Fruit fly (Drosophila melanogaster) whole organism, embryonic: Measurements from ENCODE around the gene CG31525.

Source experiments
- Antp ChIP-seq: fragments of 200-800 bp; sonication (Bioruptor generic); optimal IDR thresholded peaks from 3 replicates; lab custom pipeline; 2016; ENCODE audit warnings: missing biosample characterization, missing genetic modification characterization
- Atf-2 ChIP-seq: fragments of 200-800 bp; sonication (Bioruptor generic); optimal IDR thresholded peaks from 2 replicates; lab custom pipeline; 2016; ENCODE audit warnings: missing biosample characterization, missing genetic modification characterization
- Atf3 ChIP-seq: fragments of 200-800 bp; sonication (Bioruptor generic); optimal IDR thresholded peaks from 3 replicates; lab custom pipeline; 2016; ENCODE audit warnings: missing biosample characterization, missing genetic modification characterization
- Blimp-1 ChIP-seq: fragments of 200-800 bp; sonication (Bioruptor generic); optimal IDR thresholded peaks from 3 replicates; lab custom pipeline; 2018; ENCODE audit warnings: missing biosample characterization, missing genetic modification characterization, mild to moderate bottlenecking, moderate library complexity, missing genetic modification reagents
- CG10565 ChIP-seq: fragments of 200-800 bp; sonication (Bioruptor generic); optimal IDR thresholded peaks from 3 replicates; lab custom pipeline; 2016; ENCODE audit warnings: missing biosample characterization, mild to moderate bottlenecking, missing genetic modification characterization
- CG17186 ChIP-seq: fragments of 200-800 bp; sonication (Bioruptor generic); optimal IDR thresholded peaks from 3 replicates; lab custom pipeline; 2017; ENCODE audit warnings: missing biosample characterization, missing genetic modification reagents, missing genetic modification characterization
- CG18476 ChIP-seq: fragments of 200-800 bp; sonication (Bioruptor generic); optimal IDR thresholded peaks from 2 replicates; lab custom pipeline; 2016; ENCODE audit warnings: missing biosample characterization, mild to moderate bottlenecking, missing genetic modification characterization
- CG2875 ChIP-seq: fragments of 200-800 bp; sonication (Bioruptor generic); optimal IDR thresholded peaks from 2 replicates; lab custom pipeline; 2017; ENCODE audit warnings: missing biosample characterization, mild to moderate bottlenecking, missing genetic modification characterization, missing genetic modification reagents
- CG30403 ChIP-seq: fragments of 200-800 bp; sonication (Bioruptor generic); optimal IDR thresholded peaks from 3 replicates; lab custom pipeline; 2016; ENCODE audit warnings: missing biosample characterization, missing genetic modification characterization
- CG32772 ChIP-seq: fragments of 200-800 bp; sonication (Bioruptor generic); IDR thresholded peaks from 2 replicates; pipeline ENCODE4 v1.3.6; 2022; ENCODE audit warnings: missing biosample characterization, missing genetic modification characterization
- CG4820 ChIP-seq: fragments of 200-800 bp; sonication (Bioruptor generic); optimal IDR thresholded peaks from 3 replicates; lab custom pipeline; 2016; ENCODE audit warnings: missing biosample characterization, missing genetic modification characterization
- Chrac-16 ChIP-seq: fragments of 200-800 bp; sonication (Bioruptor generic); optimal IDR thresholded peaks from 3 replicates; lab custom pipeline; 2016; ENCODE audit warnings: missing biosample characterization, missing genetic modification characterization
- Deaf1 ChIP-seq: fragments of 200-800 bp; optimal IDR thresholded peaks from 3 replicates; lab custom pipeline; 2019; ENCODE audit warnings: missing biosample characterization, mild to moderate bottlenecking, missing genetic modification characterization, moderate library complexity
- Eip74EF ChIP-seq, 2 experiments: fragments of 200-800 bp in 1 of 2; fragments of >200 bp in 1 of 2; sonication (Bioruptor generic) in 1 of 2; optimal IDR thresholded peaks; 2 replicates each; lab custom pipeline; 2017 to 2019; ENCODE audit warnings: missing biosample characterization in 2 of 2, missing genetic modification characterization in 2 of 2, mild to moderate bottlenecking in 1 of 2, moderate library complexity in 1 of 2
- Ets65A ChIP-seq: fragments of 200-800 bp; sonication (Bioruptor generic); peaks from one replicate; lab custom pipeline; 2016; ENCODE audit warnings: missing biosample characterization, missing genetic modification characterization
- Hr39 ChIP-seq: fragments of >200 bp; optimal IDR thresholded peaks from 2 replicates; lab custom pipeline; 2017
- Hr78 ChIP-seq, 2 experiments: fragments of 200-800 bp in 1 of 2; fragments of >200 bp in 1 of 2; sonication (Bioruptor generic) in 1 of 2; optimal IDR thresholded peaks; 2 replicates each; lab custom pipeline; 2017 to 2019; ENCODE audit warnings: missing biosample characterization in 2 of 2, missing genetic modification characterization in 2 of 2, mild to moderate bottlenecking in 1 of 2, moderate library complexity in 1 of 2
- NC2α ChIP-seq: fragments of 200-800 bp; sonication (Bioruptor generic); optimal IDR thresholded peaks from 2 replicates; lab custom pipeline; 2016; ENCODE audit warnings: missing biosample characterization, missing genetic modification characterization
- Nf-YA ChIP-seq: fragments of 200-800 bp; sonication (Bioruptor generic); IDR thresholded peaks from 2 replicates; pipeline ENCODE4 v1.3.6; 2022; ENCODE audit warnings: missing biosample characterization, missing genetic modification characterization
- Pdp1 ChIP-seq, 2 experiments: fragments of 200-800 bp; sonication (Bioruptor generic); optimal IDR thresholded peaks; 3 replicates each; lab custom pipeline; 2016; ENCODE audit warnings: missing biosample characterization in 2 of 2, missing genetic modification characterization in 2 of 2, mild to moderate bottlenecking in 1 of 2, moderate library complexity in 1 of 2
- Sox102F ChIP-seq: fragments of 200-800 bp; sonication (Bioruptor generic); optimal IDR thresholded peaks from 2 replicates; lab custom pipeline; 2018; ENCODE audit warnings: missing biosample characterization, mild to moderate bottlenecking, missing genetic modification characterization, moderate library complexity
- chinmo ChIP-seq: fragments of 200-800 bp; sonication (Bioruptor generic); IDR thresholded peaks from 4 replicates; pipeline ENCODE4 v1.3.6; 2022; ENCODE audit warnings: missing biosample characterization, missing genetic modification characterization; ENCODE audit not compliant: partially characterized antibody
- cwo ChIP-seq: fragments of 200-800 bp; sonication (Bioruptor generic); optimal IDR thresholded peaks from 3 replicates; lab custom pipeline; 2017; ENCODE audit warnings: missing biosample characterization, missing genetic modification characterization, mild to moderate bottlenecking, moderate library complexity, missing genetic modification reagents
- eyg ChIP-seq: fragments of 200-800 bp; sonication (Bioruptor generic); optimal IDR thresholded peaks from 3 replicates; lab custom pipeline; 2016; ENCODE audit warnings: missing biosample characterization, missing genetic modification characterization
- fd64A ChIP-seq: fragments of 200-800 bp; sonication (Bioruptor generic); optimal IDR thresholded peaks from 3 replicates; lab custom pipeline; 2018; ENCODE audit warnings: missing biosample characterization, mild to moderate bottlenecking, missing genetic modification characterization
- ftz-f1 ChIP-seq: fragments of 200-800 bp; sonication (Bioruptor generic); optimal IDR thresholded peaks from 2 replicates; lab custom pipeline; 2016; ENCODE audit warnings: missing biosample characterization, missing genetic modification characterization
- ken ChIP-seq: fragments of 200-800 bp; sonication (Bioruptor generic); IDR thresholded peaks from 3 replicates; pipeline ENCODE4 v1.3.6; 2022; ENCODE audit warnings: missing biosample characterization, missing genetic modification characterization
- lov ChIP-seq, 2 experiments: fragments of 200-800 bp in 1 of 2; fragments of >200 bp in 1 of 2; sonication (Bioruptor generic) in 1 of 2; IDR thresholded peaks in 1 of 2; optimal IDR thresholded peaks in 1 of 2; 2 replicates in 1 of 2; 3 replicates in 1 of 2; pipeline versions ENCODE4 v1.3.6 to Lab custom; 2017 to 2022; ENCODE audit warnings: missing biosample characterization in 1 of 2, missing genetic modification characterization in 1 of 2
- nom ChIP-seq: fragments of 200-800 bp; sonication (Bioruptor generic); optimal IDR thresholded peaks from 2 replicates; lab custom pipeline; 2017; ENCODE audit warnings: missing biosample characterization, missing genetic modification characterization, mild to moderate bottlenecking, moderate library complexity, missing genetic modification reagents
- pan ChIP-seq, 4 experiments: fragments of >200 bp in 3 of 4; fragments of 200-800 bp in 1 of 4; sonication (Bioruptor generic) in 1 of 4; optimal IDR thresholded peaks in 3 of 4; IDR thresholded peaks in 1 of 4; 2 replicates each; pipeline versions ENCODE4 v1.3.6 to Lab custom; 2017 to 2022; ENCODE audit warnings: missing biosample characterization in 2 of 4, missing genetic modification characterization in 2 of 4, mixed read lengths in 1 of 4
- pita ChIP-seq: fragments of 200-800 bp; sonication (Bioruptor generic); optimal IDR thresholded peaks from 2 replicates; lab custom pipeline; 2017; ENCODE audit warnings: missing biosample characterization, mild to moderate bottlenecking, missing genetic modification characterization
- rib ChIP-seq: fragments of 200-800 bp; sonication (Bioruptor generic); IDR thresholded peaks from 2 replicates; pipeline ENCODE4 v1.3.6; 2022; ENCODE audit warnings: missing biosample characterization, missing genetic modification characterization
- sd ChIP-seq: fragments of 200-800 bp; sonication (Bioruptor generic); optimal IDR thresholded peaks from 3 replicates; lab custom pipeline; 2018; ENCODE audit warnings: missing biosample characterization, mild to moderate bottlenecking, missing genetic modification characterization, moderate library complexity
- sug ChIP-seq: fragments of 200-800 bp; optimal IDR thresholded peaks from 2 replicates; lab custom pipeline; 2019; ENCODE audit warnings: missing biosample characterization, mild to moderate bottlenecking, missing genetic modification characterization, moderate library complexity
- vvl ChIP-seq: fragments of 200-800 bp; sonication (Bioruptor generic); IDR thresholded peaks from 2 replicates; pipeline ENCODE4 v1.3.6; 2022; ENCODE audit warnings: missing biosample characterization, missing genetic modification characterization

The CG31525 gene

dm6 chr3R:4466894-4467293 lies 40.1 kb downstream of the CG31525 start:
- TF ChIP-seq rib (GFP tag; lab: Robert Waterston, UW) (no peak), ftz-f1 (GFP tag; lab: Kevin White, UChicago) (peak; percentile 14), Antp (GFP tag; lab: Kevin White, UChicago) (no peak), lov (optimal IDR thresholded peaks at IDR 0.05; lab: Kevin White, UChicago) (no peak), lov (GFP tag; IDR thresholded peaks at IDR 0.05; lab: Robert Waterston, UW) (0 out of 3 replicates have a peak, but pooled peaks have one; percentile 4), sug (tag; lab: Kevin White, UChicago) (no peak), CG4820 (GFP tag; lab: Kevin White, UChicago) (no peak), pita (GFP tag; lab: Kevin White, UChicago) (no peak), Atf-2 (GFP tag; lab: Kevin White, UChicago) (no peak), ken (no peak), fd64A (no peak), CG32772 (GFP tag; lab: Robert Waterston, UW) (no peak), cwo (GFP tag; lab: Kevin White, UChicago) (peak; percentile 15), CG2875 (GFP tag; lab: Kevin White, UChicago) (no peak), Chrac-16 (GFP tag; lab: Kevin White, UChicago) (no peak), Nf-YA (GFP tag; lab: Robert Waterston, UW) (no peak), Sox102F (no peak), Hr39 (lab: Kevin White, UChicago) (no peak), CG18476 (GFP tag; lab: Kevin White, UChicago) (no peak), CG30403 (no peak), Atf3 (no peak), Deaf1 (tag; lab: Kevin White, UChicago) (no peak), Pdp1 (GFP tag; optimal IDR thresholded peaks at IDR 0.05; lab: Kevin White, UChicago) (peak in 1 of 2 experiments; percentile 73), Eip74EF (GFP tag; optimal IDR thresholded peaks at IDR 0.05; lab: Kevin White, UChicago) (no peak), CG10565 (GFP tag; lab: Kevin White, UChicago) (no peak), Hr78 (GFP tag; optimal IDR thresholded peaks at IDR 0.05; lab: Kevin White, UChicago) (no peak), NC2α (GFP tag; lab: Kevin White, UChicago) (no peak)

- TF ChIP-seq Blimp-1 (GFP tag; lab: Kevin White, UChicago) (peak; percentile 28), Ets65A (GFP tag; lab: Kevin White, UChicago) (peak; percentile 77), sd (peak; percentile 91), vvl (GFP tag; lab: Robert Waterston, UW) (peak; percentile 31; the same call in 1 of the 2 replicates), CG17186 (GFP tag; lab: Kevin White, UChicago) (no peak), nom (peak; percentile 84), eyg (GFP tag; lab: Kevin White, UChicago) (no peak), chinmo (GFP tag; lab: Robert Waterston, UW) (0 out of 4 replicates have a peak, but pooled peaks have one; percentile 16)
Measured at dm6 chr3R:4468926-4469325, 42.1 kb downstream of the CG31525 start.

dm6 chr3R:4470695-4471046 lies 43.8 kb downstream of the CG31525 start:
- TF ChIP-seq pan (optimal IDR thresholded peaks at IDR 0.05; lab: Kevin White, UChicago) (no peak), pan (GFP tag; optimal IDR thresholded peaks at IDR 0.05 in 1 of 2, IDR thresholded peaks at IDR 0.05 in 1 of 2) (no peak), Pdp1 (GFP tag; optimal IDR thresholded peaks at IDR 0.05; lab: Kevin White, UChicago) (peak in 1 of 2 experiments; percentile 92)
- TF ChIP-seq, all 482 proteins: peak for 1
